Worm (Caenorhabditis elegans) whole organism, L4/young adult: Measurements from ENCODE around the gene R08C7.8.
A peak's percentile ranks its signal among the peaks of the same experiment; 100 is the strongest.

Experiments
- W03F9.2 ChIP-seq: fragments of 150-350 bp; optimal IDR thresholded peaks from 2 replicates; lab custom pipeline; 2014; ENCODE audit warnings: missing biosample characterization, missing genetic modification characterization
- dao-5 ChIP-seq: sonication (generic microtip); optimal IDR thresholded peaks from 2 replicates; lab custom pipeline; 2016; ENCODE audit warnings: missing genotype, missing genetic modification characterization, moderate library complexity, missing compliant biosample characterization
- him-1 ChIP-seq: sonication (generic microtip); optimal IDR thresholded peaks from 2 replicates; lab custom pipeline; 2016; ENCODE audit warnings: missing genotype, missing genetic modification reagents, missing genetic modification characterization, missing compliant biosample characterization

Gene R08C7.8

DNA sequence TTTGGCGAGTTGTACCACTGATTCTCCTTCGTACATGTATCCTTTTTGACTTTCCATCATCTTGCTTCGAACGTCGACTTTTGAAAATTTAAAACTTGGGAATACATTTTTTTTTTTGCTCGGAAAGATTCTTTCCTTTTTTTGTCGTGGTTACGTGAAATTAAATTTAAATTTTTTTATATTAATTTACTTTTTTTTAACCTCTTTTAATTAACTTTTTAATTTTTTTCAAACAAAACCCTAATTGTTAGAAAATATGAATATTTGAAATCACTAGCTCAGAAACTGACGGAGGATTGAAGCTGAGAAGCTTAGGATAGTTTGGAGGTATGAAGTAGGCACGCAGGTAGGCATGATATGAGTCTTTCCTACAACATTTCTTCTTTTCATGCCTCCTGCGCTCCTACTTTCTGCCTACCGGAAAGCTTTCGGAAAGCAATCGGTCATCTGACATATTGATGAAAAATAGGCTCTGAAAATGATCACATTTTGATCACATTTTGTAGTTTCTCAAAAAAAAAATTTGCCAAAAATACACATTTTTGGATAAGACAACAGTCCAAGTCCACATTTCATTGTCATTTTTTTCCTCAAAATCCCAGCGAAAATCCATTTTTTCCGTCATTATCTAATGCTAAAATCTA, at the start of gene R08C7.8, which contains the start of gene R08C7.4:
R08C7.8 (minus strand) TSS at position 101 of the 644 bp plus-strand sequence.
R08C7.4 (plus strand) TSS at position 594 of the 644 bp plus-strand sequence.
- TF ChIP-seq him-1 (tag; lab: Kevin White, UChicago) = no peak
- TF ChIP-seq W03F9.2 (tag; lab: Kevin White, UChicago) = no peak
- no peak for TF ChIP-seq dao-5 (tag; lab: Kevin White, UChicago)

ce11 chrIV:4482531-4482930, 48.2 kb upstream of the R08C7.8 start, which contains the start of gene M01H9.4:
TSS of gene M01H9.4 (minus strand) at chrIV:4482909.
- TF ChIP-seq W03F9.2 (tag; lab: Kevin White, UChicago) (no peak), him-1 (tag; lab: Kevin White, UChicago) (no peak), dao-5 (tag; lab: Kevin White, UChicago) (no peak)

- TF ChIP-seq dao-5 (tag; lab: Kevin White, UChicago) = no peak
- TF ChIP-seq W03F9.2 (tag; lab: Kevin White, UChicago) = no peak
Measured at ce11 chrIV:4481298-4481697, 47.0 kb upstream of the R08C7.8 start.

ce11 chrIV:4480027-4480426, 45.7 kb upstream of the R08C7.8 start, which contains the start of gene M01H9.10:
TSS of gene M01H9.10 (minus strand) at chrIV:4480127.
- no peak for TF ChIP-seq him-1 (tag; lab: Kevin White, UChicago)

ce11 chrIV:4478612-4479011, 44.3 kb upstream of the R08C7.8 start:
- no peak for TF ChIP-seq W03F9.2 (tag; lab: Kevin White, UChicago)
- no peak for TF ChIP-seq him-1 (tag; lab: Kevin White, UChicago)
- TF ChIP-seq dao-5 (tag; lab: Kevin White, UChicago) = no peak

DNA sequence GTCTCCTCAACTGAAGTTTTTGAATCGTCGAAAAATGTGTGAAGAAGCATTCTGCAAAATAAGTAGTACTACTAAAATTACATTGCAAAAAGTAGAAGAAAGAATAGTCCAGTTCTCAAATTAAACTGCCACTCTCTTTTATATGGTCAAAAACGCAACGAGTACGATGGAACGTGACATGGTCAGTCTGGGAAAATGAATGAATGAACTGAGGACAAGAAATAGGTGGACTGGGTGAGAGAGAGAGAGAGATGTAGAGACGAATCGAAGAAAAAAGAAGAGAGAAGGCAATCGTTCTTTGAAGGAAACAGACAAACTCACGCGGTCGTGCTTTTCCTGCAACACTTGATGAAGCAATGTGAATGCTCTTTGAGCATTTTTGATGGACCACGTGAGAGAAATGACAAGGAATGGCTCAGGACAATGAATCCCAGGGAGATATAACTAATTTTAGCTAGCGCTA, 42.7 kb upstream of the R08C7.8 start, which contains the start of gene M01H9.3:
M01H9.3 (minus strand) TSS at position 51 of the 463 bp plus-strand sequence.
- TF ChIP-seq him-1 (tag; lab: Kevin White, UChicago) (no peak), dao-5 (tag; lab: Kevin White, UChicago) (no peak), W03F9.2 (tag; lab: Kevin White, UChicago) (no peak)

- TF ChIP-seq dao-5 (tag; lab: Kevin White, UChicago) (no peak), him-1 (tag; lab: Kevin White, UChicago) (no peak), W03F9.2 (tag; lab: Kevin White, UChicago) (no peak)
Measured at ce11 chrIV:4475362-4476086, 41.2 kb upstream of the R08C7.8 start.

- TF ChIP-seq W03F9.2 (tag; lab: Kevin White, UChicago) = no peak
- no peak for TF ChIP-seq dao-5 (tag; lab: Kevin White, UChicago)
- no peak for TF ChIP-seq him-1 (tag; lab: Kevin White, UChicago)
Measured at ce11 chrIV:4473767-4474166, 39.4 kb upstream of the R08C7.8 start.

ce11 chrIV:4472418-4473173, 38.3 kb upstream of the R08C7.8 start:
- no peak for TF ChIP-seq dao-5 (tag; lab: Kevin White, UChicago)
- TF ChIP-seq W03F9.2 (tag; lab: Kevin White, UChicago) = no peak
- no peak for TF ChIP-seq him-1 (tag; lab: Kevin White, UChicago)

- TF ChIP-seq him-1 (tag; lab: Kevin White, UChicago) (no peak), W03F9.2 (tag; lab: Kevin White, UChicago) (peak; percentile 4)
Measured at ce11 chrIV:4470885-4471772, 36.8 kb upstream of the R08C7.8 start.

ce11 chrIV:4469770-4470709, 35.7 kb upstream of the R08C7.8 start:
- TF ChIP-seq him-1 (tag; lab: Kevin White, UChicago) = peak; percentile 3
- TF ChIP-seq W03F9.2 (tag; lab: Kevin White, UChicago) = peak; percentile 27
- TF ChIP-seq dao-5 (tag; lab: Kevin White, UChicago) = peak; percentile 25
